Fruit fly (Drosophila melanogaster): Measurements from ENCODE around the gene Regnase-1.

Regnase-1 gene

dm6 chr3R:20021152-20021769 lies 14.6 kb downstream of the Regnase-1 start, which contains the start of the genes PIG-L and psidin (continued):
- TF ChIP-seq CG34224 (GFP tag; IDR thresholded peaks at IDR 0.05; ENCODE audit: partially characterized antibody) (peak; percentile 96), pfk (GFP tag; optimal IDR thresholded peaks at IDR 0.05) (no peak), seq (GFP tag; IDR thresholded peaks at IDR 0.05) (peak; percentile 61; the same call in 1 of the 2 replicates), pros (GFP tag; optimal IDR thresholded peaks at IDR 0.05) (no peak), CG13287 (GFP tag; IDR thresholded peaks at IDR 0.05; ENCODE audit: partially characterized antibody) (peak; percentile 96), Nf-YB (GFP tag; optimal IDR thresholded peaks at IDR 0.05) (peak; percentile 75), NK7.1 (GFP tag; optimal IDR thresholded peaks at IDR 0.05) (peak; percentile 52), exex (tag; optimal IDR thresholded peaks at IDR 0.05) (peak; percentile 43), CG16815 (GFP tag; optimal IDR thresholded peaks at IDR 0.05) (peak; percentile 75), CG10979 (tag; optimal IDR thresholded peaks at IDR 0.05) (peak; percentile 68), gcm (GFP tag; optimal IDR thresholded peaks at IDR 0.05) (peak; percentile 82), CG14710 (tag; optimal IDR thresholded peaks at IDR 0.05) (peak; percentile 84), Usf (GFP tag; optimal IDR thresholded peaks at IDR 0.05) (peak; percentile 67), so (GFP tag; IDR thresholded peaks at IDR 0.05) (no peak; the same call in 2 of the 3 replicates), Sry-β (GFP tag; optimal IDR thresholded peaks at IDR 0.05) (peak; percentile 53), D19B (GFP tag; optimal IDR thresholded peaks at IDR 0.05) (no peak), Neu2 (GFP tag; optimal IDR thresholded peaks at IDR 0.05; ENCODE audit: borderline replicate concordance) (peak; percentile 3), Myb (GFP tag; optimal IDR thresholded peaks at IDR 0.05) (peak; percentile 49), Pdp1 (GFP tag; optimal IDR thresholded peaks at IDR 0.05) (peak; percentile 55 to 81), cato (GFP tag; optimal IDR thresholded peaks at IDR 0.05; ENCODE audit: borderline replicate concordance) (peak; percentile 76), wor (GFP tag; IDR thresholded peaks at IDR 0.05) (peak; percentile 55), Jarid2 (GFP tag; optimal IDR thresholded peaks at IDR 0.05) (no peak), grau (tag; optimal IDR thresholded peaks at IDR 0.05) (peak; percentile 93), bowl (GFP tag; IDR thresholded peaks at IDR 0.05) (0 out of 2 replicates have a peak, but pooled peaks have one; percentile 23), zen (tag; optimal IDR thresholded peaks at IDR 0.05) (peak; percentile 80), trh (GFP tag; optimal IDR thresholded peaks at IDR 0.05) (peak; percentile 50), CG34422 (GFP tag; IDR thresholded peaks at IDR 0.05) (peak; percentile 79), CG15601 (tag; optimal IDR thresholded peaks at IDR 0.05) (peak; percentile 84), shn (GFP tag; optimal IDR thresholded peaks at IDR 0.05) (peak; percentile 61), sim (GFP tag; IDR thresholded peaks at IDR 0.05) (no peak), NFAT (GFP tag; IDR thresholded peaks at IDR 0.05) (peak; percentile 60), ems (GFP tag; optimal IDR thresholded peaks at IDR 0.05) (peak; percentile 77), mirr (GFP tag; optimal IDR thresholded peaks at IDR 0.05) (no peak), Dip2 (GFP tag; IDR thresholded peaks at IDR 0.05) (no peak), Hr51 (GFP tag; optimal IDR thresholded peaks at IDR 0.05) (peak; percentile 77 to 91), wdn (GFP tag; IDR thresholded peaks at IDR 0.05) (peak; percentile 25; the same call in 1 of the 2 replicates), gsb-n (tag; optimal IDR thresholded peaks at IDR 0.05) (no peak), CG16863 (GFP tag; optimal IDR thresholded peaks at IDR 0.05) (peak; percentile 82), CG1233 (GFP tag; optimal IDR thresholded peaks at IDR 0.05) (peak; percentile 69), CG1647 (GFP tag; optimal IDR thresholded peaks at IDR 0.05) (no peak), B-H2 (GFP tag; optimal IDR thresholded peaks at IDR 0.05) (peak; percentile 80), stwl (tag; optimal IDR thresholded peaks at IDR 0.05) (peak; percentile 38), Lhr (GFP tag; optimal IDR thresholded peaks at IDR 0.05) (peak; percentile 57), cwo (GFP tag; optimal IDR thresholded peaks at IDR 0.05) (peak; percentile 43), Ets65A (GFP tag) (peak; percentile 98), CG5953 (GFP tag; IDR thresholded peaks at IDR 0.05) (no peak), CG4360 (GFP tag; IDR thresholded peaks at IDR 0.05) (no peak), CG7786 (GFP tag; optimal IDR thresholded peaks at IDR 0.05) (peak; percentile 75), Dll (GFP tag; IDR thresholded peaks at IDR 0.05; ENCODE audit: partially characterized antibody) (peak; percentile 98)
